Fruit fly (Drosophila melanogaster) whole organism, embryonic: ENCODE data around the gene CG5910.

Experiments used
- Adf1 ChIP-seq: fragments of 200-800 bp; sonication (Bioruptor generic); IDR thresholded peaks from 2 replicates; pipeline ENCODE4 v1.3.6; 2022; ENCODE audit warnings: missing biosample characterization, missing genetic modification characterization
- CG10565 ChIP-seq: fragments of 200-800 bp; sonication (Bioruptor generic); optimal IDR thresholded peaks from 3 replicates; lab custom pipeline; 2016; ENCODE audit warnings: missing biosample characterization, mild to moderate bottlenecking, missing genetic modification characterization
- CG12155 ChIP-seq: fragments of 200-800 bp; sonication (Bioruptor generic); optimal IDR thresholded peaks from 3 replicates; lab custom pipeline; 2016; ENCODE audit warnings: missing biosample characterization, missing genetic modification characterization
- CG13296 ChIP-seq: fragments of 200-800 bp; sonication (Bioruptor generic); optimal IDR thresholded peaks from 3 replicates; lab custom pipeline; 2018; ENCODE audit warnings: missing biosample characterization, mild to moderate bottlenecking, missing genetic modification characterization
- CG17359 ChIP-seq: fragments of 200-800 bp; sonication (Bioruptor generic); optimal IDR thresholded peaks from 3 replicates; lab custom pipeline; 2018; ENCODE audit warnings: missing biosample characterization, mild to moderate bottlenecking, missing genetic modification characterization, moderate library complexity
- CG18476 ChIP-seq: fragments of 200-800 bp; sonication (Bioruptor generic); optimal IDR thresholded peaks from 2 replicates; lab custom pipeline; 2016; ENCODE audit warnings: missing biosample characterization, mild to moderate bottlenecking, missing genetic modification characterization
- CG2875 ChIP-seq: fragments of 200-800 bp; sonication (Bioruptor generic); optimal IDR thresholded peaks from 2 replicates; lab custom pipeline; 2017; ENCODE audit warnings: missing biosample characterization, mild to moderate bottlenecking, missing genetic modification characterization, missing genetic modification reagents
- CG31365 ChIP-seq: fragments of 200-800 bp; sonication (Bioruptor generic); optimal IDR thresholded peaks from 2 replicates; lab custom pipeline; 2018; ENCODE audit warnings: missing biosample characterization, mild to moderate bottlenecking, missing genetic modification characterization
- CG32767 ChIP-seq: fragments of 200-800 bp; sonication (Bioruptor generic); IDR thresholded peaks from 2 replicates; pipeline ENCODE4 v1.3.6; 2022; ENCODE audit warnings: missing biosample characterization, missing genetic modification characterization
- CG33213 ChIP-seq: fragments of 200-800 bp; sonication (Bioruptor generic); optimal IDR thresholded peaks from 3 replicates; lab custom pipeline; 2016; ENCODE audit warnings: missing biosample characterization, missing genetic modification characterization
- CG3838 ChIP-seq: fragments of 200-800 bp; sonication (Bioruptor generic); optimal IDR thresholded peaks from 3 replicates; lab custom pipeline; 2016; ENCODE audit warnings: missing biosample characterization, missing genetic modification characterization
- CG3847 ChIP-seq: fragments of 200-800 bp; sonication (Bioruptor generic); IDR thresholded peaks from 2 replicates; pipeline ENCODE4 v1.3.6; 2022; ENCODE audit warnings: missing biosample characterization, missing genetic modification characterization
- CG6175 ChIP-seq: fragments of 200-800 bp; sonication (Bioruptor generic); IDR thresholded peaks from 3 replicates; pipeline ENCODE4 v1.3.6; 2022; ENCODE audit warnings: missing biosample characterization, missing genetic modification characterization
- CG6765 ChIP-seq: fragments of 200-800 bp; sonication (Bioruptor generic); optimal IDR thresholded peaks from 3 replicates; lab custom pipeline; 2017; ENCODE audit warnings: missing biosample characterization, mild to moderate bottlenecking, missing genetic modification characterization
- CG7745 ChIP-seq: fragments of 200-800 bp; sonication (Bioruptor generic); optimal IDR thresholded peaks from 2 replicates; lab custom pipeline; 2018; ENCODE audit warnings: missing biosample characterization, mild to moderate bottlenecking, missing genetic modification characterization, moderate library complexity
- CG8388 ChIP-seq: fragments of 200-800 bp; sonication (Bioruptor generic); optimal IDR thresholded peaks from 2 replicates; lab custom pipeline; 2019; ENCODE audit warnings: missing biosample characterization, mild to moderate bottlenecking, missing genetic modification characterization, moderate library complexity
- Dek ChIP-seq: fragments of 200-800 bp; sonication (Bioruptor generic); optimal IDR thresholded peaks from 3 replicates; lab custom pipeline; 2019; ENCODE audit warnings: missing biosample characterization, mild to moderate bottlenecking, missing genetic modification characterization, moderate library complexity
- Dfd ChIP-seq, 2 experiments: fragments of >200 bp; optimal IDR thresholded peaks; 2 replicates each; lab custom pipeline; 2017; ENCODE audit warnings: missing biosample characterization in 2 of 2, missing genetic modification characterization in 2 of 2
- Dll ChIP-seq: fragments of 200-800 bp; sonication (Bioruptor generic); IDR thresholded peaks from 4 replicates; pipeline ENCODE4 v1.3.6; 2022; ENCODE audit warnings: missing biosample characterization, missing genetic modification characterization; ENCODE audit not compliant: partially characterized antibody
- ERR ChIP-seq: fragments of 200-800 bp; sonication (Bioruptor generic); optimal IDR thresholded peaks from 2 replicates; lab custom pipeline; 2016; ENCODE audit warnings: missing biosample characterization, missing genetic modification characterization
- Ets97D ChIP-seq: fragments of 200-800 bp; sonication (Bioruptor generic); optimal IDR thresholded peaks from 3 replicates; lab custom pipeline; 2016; ENCODE audit warnings: missing biosample characterization, missing genetic modification characterization
- Hmx ChIP-seq: fragments of 200-800 bp; sonication (Bioruptor generic); optimal IDR thresholded peaks from 2 replicates; lab custom pipeline; 2016; ENCODE audit warnings: missing biosample characterization, missing genetic modification characterization
- PHDP ChIP-seq: fragments of 200-800 bp; sonication (Bioruptor generic); optimal IDR thresholded peaks from 3 replicates; lab custom pipeline; 2018; ENCODE audit warnings: missing biosample characterization, mild to moderate bottlenecking, missing genetic modification characterization, moderate library complexity
- TFAM ChIP-seq: fragments of 200-800 bp; sonication (Bioruptor generic); optimal IDR thresholded peaks from 2 replicates; lab custom pipeline; 2017; ENCODE audit warnings: missing biosample characterization, missing genetic modification characterization, inconsistent platforms
- al ChIP-seq: fragments of 200-800 bp; sonication (Bioruptor generic); IDR thresholded peaks from 2 replicates; pipeline ENCODE4 v1.3.6; 2022; ENCODE audit warnings: missing biosample characterization, missing genetic modification characterization
- aop ChIP-seq: fragments of 200-800 bp; sonication (Bioruptor generic); IDR thresholded peaks from 2 replicates; pipeline ENCODE4 v1.3.6; 2022; ENCODE audit warnings: missing biosample characterization, missing genetic modification characterization
- ems ChIP-seq: fragments of 200-800 bp; sonication (Bioruptor generic); optimal IDR thresholded peaks from 3 replicates; lab custom pipeline; 2016; ENCODE audit warnings: missing biosample characterization, missing genetic modification characterization
- eyg ChIP-seq: fragments of 200-800 bp; sonication (Bioruptor generic); optimal IDR thresholded peaks from 3 replicates; lab custom pipeline; 2016; ENCODE audit warnings: missing biosample characterization, missing genetic modification characterization
- fd3F ChIP-seq: fragments of 200-800 bp; sonication (Bioruptor generic); optimal IDR thresholded peaks from 2 replicates; lab custom pipeline; 2018; ENCODE audit warnings: missing biosample characterization, mild to moderate bottlenecking, missing genetic modification characterization, moderate library complexity
- fd64A ChIP-seq: fragments of 200-800 bp; sonication (Bioruptor generic); optimal IDR thresholded peaks from 3 replicates; lab custom pipeline; 2018; ENCODE audit warnings: missing biosample characterization, mild to moderate bottlenecking, missing genetic modification characterization
- gcm2 ChIP-seq: fragments of 200-800 bp; sonication (Bioruptor generic); optimal IDR thresholded peaks from 2 replicates; lab custom pipeline; 2016; ENCODE audit warnings: missing biosample characterization, missing genetic modification characterization
- jumu ChIP-seq: fragments of 200-800 bp; sonication (Bioruptor generic); optimal IDR thresholded peaks from 3 replicates; lab custom pipeline; 2016; ENCODE audit warnings: missing biosample characterization, missing genetic modification characterization
- klu ChIP-seq: fragments of 200-800 bp; sonication (Bioruptor generic); IDR thresholded peaks from 2 replicates; pipeline ENCODE4 v1.3.6; 2022; ENCODE audit warnings: missing biosample characterization, missing genetic modification characterization
- lola ChIP-seq, 3 experiments: fragments of >200 bp in 2 of 3; fragments of 200-800 bp in 1 of 3; sonication (Bioruptor generic) in 1 of 3; optimal IDR thresholded peaks; 2 replicates each; lab custom pipeline; 2017 to 2019; ENCODE audit warnings: missing biosample characterization in 3 of 3, missing genetic modification characterization in 3 of 3, mild to moderate bottlenecking in 1 of 3, moderate library complexity in 1 of 3
- mam ChIP-seq: fragments of 200-800 bp; sonication (Bioruptor generic); optimal IDR thresholded peaks from 3 replicates; lab custom pipeline; 2016; ENCODE audit warnings: missing biosample characterization, missing genetic modification characterization
- p53 ChIP-seq: fragments of 200-800 bp; sonication (Bioruptor generic); optimal IDR thresholded peaks from 2 replicates; lab custom pipeline; 2016; ENCODE audit warnings: missing biosample characterization, missing genetic modification characterization
- prd ChIP-seq, 3 experiments: fragments of >200 bp in 2 of 3; fragments of 200-800 bp in 1 of 3; sonication (Bioruptor generic) in 1 of 3; optimal IDR thresholded peaks in 2 of 3; IDR thresholded peaks in 1 of 3; 2 replicates in 2 of 3; 3 replicates in 1 of 3; pipeline versions ENCODE4 v1.3.6 to Lab custom; 2017 to 2022; ENCODE audit warnings: missing biosample characterization in 1 of 3, missing genetic modification characterization in 1 of 3
- pzg ChIP-seq: fragments of 200-800 bp; sonication (Bioruptor generic); optimal IDR thresholded peaks from 3 replicates; lab custom pipeline; 2018; ENCODE audit warnings: missing biosample characterization, mild to moderate bottlenecking, missing genetic modification characterization, moderate library complexity
- sd ChIP-seq: fragments of 200-800 bp; sonication (Bioruptor generic); optimal IDR thresholded peaks from 3 replicates; lab custom pipeline; 2018; ENCODE audit warnings: missing biosample characterization, mild to moderate bottlenecking, missing genetic modification characterization, moderate library complexity
- sob ChIP-seq: fragments of 200-800 bp; sonication (Bioruptor generic); IDR thresholded peaks from 2 replicates; pipeline ENCODE4 v1.3.6; 2022; ENCODE audit warnings: missing biosample characterization, missing genetic modification characterization
- tin ChIP-seq: fragments of 200-800 bp; sonication (Bioruptor generic); optimal IDR thresholded peaks from 3 replicates; lab custom pipeline; 2016; ENCODE audit warnings: missing biosample characterization, missing genetic modification characterization
- tll ChIP-seq, 2 experiments: fragments of 200-800 bp in 1 of 2; fragments of >200 bp in 1 of 2; sonication (Bioruptor generic) in 1 of 2; optimal IDR thresholded peaks; 2 replicates each; lab custom pipeline; 2017 to 2019; ENCODE audit warnings: missing biosample characterization in 2 of 2, missing genetic modification characterization in 2 of 2, mild to moderate bottlenecking in 1 of 2, moderate library complexity in 1 of 2
- unpg ChIP-seq: fragments of 200-800 bp; sonication (Bioruptor generic); optimal IDR thresholded peaks from 3 replicates; lab custom pipeline; 2018; ENCODE audit warnings: missing biosample characterization, mild to moderate bottlenecking, missing genetic modification characterization, moderate library complexity

Gene CG5910

DNA sequence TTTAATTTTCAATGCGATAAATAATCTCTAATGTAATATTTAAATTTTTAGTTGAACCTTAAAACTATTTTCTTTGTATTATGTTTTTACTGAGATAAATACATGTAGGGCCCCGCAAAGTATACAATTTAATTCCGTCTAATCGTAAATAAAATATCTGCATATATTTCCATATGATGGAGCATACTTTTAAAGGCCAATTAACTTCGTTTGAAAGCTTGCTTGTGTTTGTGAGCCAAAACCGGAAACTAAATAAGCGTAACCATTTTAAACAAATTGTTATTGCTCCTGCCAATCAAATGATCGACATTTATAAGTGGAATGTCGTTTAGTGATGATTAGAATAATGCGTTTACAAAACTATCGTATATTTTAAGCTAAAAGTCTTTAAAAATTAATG, 31.4 kb upstream of the CG5910 start (continued):
- no peak for TF ChIP-seq Dfd (GFP tag; optimal IDR thresholded peaks at IDR 0.05; lab: Kevin White, UChicago)
- TF ChIP-seq CG8388 (GFP tag; lab: Kevin White, UChicago): no peak
- no peak for TF ChIP-seq klu (GFP tag; lab: Robert Waterston, UW)
- TF ChIP-seq al (GFP tag; lab: Robert Waterston, UW): no peak
- TF ChIP-seq lola (GFP tag; optimal IDR thresholded peaks at IDR 0.05; lab: Kevin White, UChicago): no peak
- no peak for TF ChIP-seq jumu (GFP tag; lab: Kevin White, UChicago)
- peak; percentile 90 for TF ChIP-seq Ets97D (GFP tag; lab: Kevin White, UChicago)
- TF ChIP-seq CG2875 (GFP tag; lab: Kevin White, UChicago): no peak
- TF ChIP-seq Dek (tag; lab: Kevin White, UChicago): no peak
- no peak for TF ChIP-seq fd3F (GFP tag; lab: Kevin White, UChicago)
- no peak for TF ChIP-seq TFAM (GFP tag; lab: Kevin White, UChicago)
- TF ChIP-seq mam (GFP tag; lab: Kevin White, UChicago): no peak
- peak; percentile 13 for TF ChIP-seq CG13296 (GFP tag; lab: Kevin White, UChicago)
- no peak for TF ChIP-seq ems (GFP tag; lab: Kevin White, UChicago)
- no peak for TF ChIP-seq CG7745 (tag; lab: Kevin White, UChicago)
- no peak for TF ChIP-seq CG18476 (GFP tag; lab: Kevin White, UChicago)
- no peak for TF ChIP-seq CG6175 (GFP tag; lab: Robert Waterston, UW)
- TF ChIP-seq CG3838: no peak
- no peak for TF ChIP-seq CG12155 (GFP tag; lab: Kevin White, UChicago)
- no peak for TF ChIP-seq ERR
- no peak for TF ChIP-seq tin (GFP tag; lab: Kevin White, UChicago)
- TF ChIP-seq Dll (GFP tag; lab: Robert Waterston, UW): no peak
- TF ChIP-seq p53 (GFP tag; lab: Kevin White, UChicago): no peak
- TF ChIP-seq unpg (GFP tag; lab: Kevin White, UChicago): peak; percentile 42
- peak; percentile 26 for TF ChIP-seq sd (tag; lab: Kevin White, UChicago)
- no peak for TF ChIP-seq gcm2 (GFP tag; lab: Kevin White, UChicago)
- TF ChIP-seq tll (GFP tag; optimal IDR thresholded peaks at IDR 0.05; lab: Kevin White, UChicago): no peak
- TF ChIP-seq CG6765 (GFP tag; lab: Kevin White, UChicago): peak; percentile 17
- TF ChIP-seq pzg: no peak
- no peak for TF ChIP-seq fd64A
- no peak for TF ChIP-seq eyg (GFP tag; lab: Kevin White, UChicago)
- no peak for TF ChIP-seq CG31365 (tag; lab: Kevin White, UChicago)
- TF ChIP-seq sob (GFP tag; lab: Robert Waterston, UW): no peak
- no peak for TF ChIP-seq CG10565 (GFP tag; lab: Kevin White, UChicago)
- TF ChIP-seq prd (optimal IDR thresholded peaks at IDR 0.05; lab: Kevin White, UChicago): no peak
- no peak for TF ChIP-seq prd (GFP tag; IDR thresholded peaks at IDR 0.05; lab: Robert Waterston, UW)
- no peak for TF ChIP-seq CG32767 (GFP tag; lab: Robert Waterston, UW)
- TF ChIP-seq Adf1: no peak
- no peak for TF ChIP-seq Hmx (GFP tag; lab: Kevin White, UChicago)
- peak; percentile 35 for TF ChIP-seq PHDP (tag; lab: Kevin White, UChicago)
- TF ChIP-seq CG33213 (GFP tag; lab: Kevin White, UChicago): no peak
- peak; percentile 16 for TF ChIP-seq CG17359 (tag; lab: Kevin White, UChicago)
- TF ChIP-seq aop (GFP tag; lab: Robert Waterston, UW): no peak
- no peak for TF ChIP-seq CG3847 (GFP tag; lab: Robert Waterston, UW)
